Fruit fly (Drosophila melanogaster) whole organism: Measurements from ENCODE around the gene smo.

ENCODE experiments used
- CG8478 ChIP-seq: fragments of >200 bp; optimal IDR thresholded peaks from 2 replicates; lab custom pipeline; 2018; ENCODE audit warnings: inconsistent platforms
- Dll ChIP-seq: fragments of >200 bp; optimal IDR thresholded peaks from 2 replicates; lab custom pipeline; 2017
- EcR ChIP-seq, 2 experiments: fragments of >200 bp; optimal IDR thresholded peaks; 2 replicates each; lab custom pipeline; 2017; ENCODE audit warnings: missing biosample characterization in 2 of 2, missing genetic modification characterization in 2 of 2, missing genetic modification reagents in 2 of 2
- pan ChIP-seq: fragments of >200 bp; optimal IDR thresholded peaks from 2 replicates; lab custom pipeline; 2017
- psq ChIP-seq: fragments of >200 bp; optimal IDR thresholded peaks from 2 replicates; lab custom pipeline; 2017
- usp ChIP-seq: fragments of >200 bp; optimal IDR thresholded peaks from 2 replicates; lab custom pipeline; 2017; ENCODE audit warnings: missing biosample characterization, missing genetic modification characterization, mixed read lengths

dm6 chr2L:252174-252573 is 25.2 kb upstream of the smo start, which contains the start of gene Rpp30:
- TF ChIP-seq psq (lab: Kevin White, UChicago) (no peak), Dll (lab: Kevin White, UChicago) (no peak), usp (GFP tag; lab: Kevin White, UChicago) (no peak), pan (lab: Kevin White, UChicago) (no peak), EcR (GFP tag; optimal IDR thresholded peaks at IDR 0.05; lab: Kevin White, UChicago) (no peak), CG8478 (lab: Kevin White, UChicago) (no peak)
